Fruit fly (Drosophila melanogaster) ovary, adult (tissue): ENCODE results near the gene CG7368.
"Not testable (repeated sequence)": the region's sequence is repeated elsewhere in the genome, so short reads cannot be mapped to it uniquely, and the experiment has no call there.

Source experiments
- CG17801 ChIP-seq: fragments of 200-800 bp; optimal IDR thresholded peaks from 2 replicates; lab custom pipeline; 2019; ENCODE audit warnings: missing biosample characterization, mild to moderate bottlenecking, missing genetic modification characterization, moderate library complexity; ENCODE audit not compliant: partially characterized antibody

CG7368 gene

DNA sequence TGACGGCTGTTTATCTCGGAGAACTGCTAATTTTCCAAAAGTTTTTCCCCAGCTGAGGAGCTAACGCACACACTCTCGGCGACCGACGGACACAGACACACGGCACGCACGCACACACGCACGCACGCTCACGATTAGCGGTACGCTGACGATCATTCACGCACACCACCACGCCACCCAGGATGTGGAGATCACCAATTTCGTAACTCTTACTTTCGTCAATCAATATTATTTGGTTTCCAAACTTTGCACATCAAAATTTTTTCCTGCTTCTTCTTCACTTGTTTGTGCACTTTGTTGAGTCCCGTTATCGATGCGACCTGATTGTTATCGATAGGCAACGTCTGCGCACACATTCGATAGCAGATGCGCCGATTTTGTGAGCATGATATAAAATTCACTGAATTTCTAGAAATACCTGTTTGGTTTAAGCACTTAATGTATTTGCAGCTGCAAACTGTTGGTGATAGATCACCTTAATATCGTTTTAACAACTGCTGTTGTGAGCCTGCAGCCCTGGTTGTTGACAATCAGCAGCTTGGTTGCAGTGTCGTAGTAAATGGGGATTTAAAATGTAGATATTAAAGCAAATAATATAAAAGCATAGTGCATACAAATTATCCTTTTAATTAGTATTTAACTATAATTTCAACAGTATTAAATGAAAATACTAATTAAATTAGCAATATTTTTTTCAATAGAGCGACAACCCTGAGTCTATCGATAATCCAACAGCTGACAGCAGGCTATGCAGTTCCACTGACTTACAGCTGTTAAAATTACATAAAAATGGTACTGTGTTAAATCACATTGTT, 34.8 kb upstream of the CG7368 start, which contains the start of the genes CG7394 and Mob2:
Gene CG7394 (plus strand): TSS at position 51 of the 815 bp plus-strand sequence.
Gene Mob2 (minus strand): TSS at position 288 of the 815 bp plus-strand sequence.
- TF ChIP-seq CG17801 (GFP tag; lab: Kevin White, UChicago): peak; percentile 86

DNA sequence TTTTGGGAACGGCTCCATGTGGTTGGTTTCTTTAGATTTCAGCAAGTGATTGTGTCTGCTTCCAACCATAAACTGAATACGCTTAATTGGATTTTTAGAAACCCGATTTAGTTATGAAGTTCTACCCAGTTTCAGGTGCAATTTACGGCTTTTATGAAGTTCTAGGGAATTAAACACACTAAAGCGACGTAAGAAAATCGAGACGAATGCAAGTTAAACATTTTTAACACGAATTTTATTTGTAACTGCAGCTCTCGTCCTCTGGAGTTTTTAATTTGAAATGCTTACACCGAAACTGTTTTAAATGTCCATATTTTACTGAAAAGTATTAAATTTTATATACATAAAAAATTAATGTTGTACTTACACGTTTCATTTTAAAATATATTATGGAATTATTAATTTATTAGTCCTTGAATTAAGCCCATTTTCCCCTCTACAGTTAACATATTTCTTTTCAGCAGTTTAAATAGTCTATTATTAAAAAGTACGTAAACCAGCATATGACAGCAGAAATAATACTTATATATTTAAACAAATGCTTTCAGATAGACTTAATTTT, 32.9 kb upstream of the CG7368 start, which contains the start of the genes CG46412 and CG33267:
Gene CG46412 (minus strand): TSS at position 101 of the 562 bp plus-strand sequence.
Gene CG33267 (plus strand): TSS at position 512 of the 562 bp plus-strand sequence.
- TF ChIP-seq CG17801 (GFP tag; lab: Kevin White, UChicago): no peak

DNA sequence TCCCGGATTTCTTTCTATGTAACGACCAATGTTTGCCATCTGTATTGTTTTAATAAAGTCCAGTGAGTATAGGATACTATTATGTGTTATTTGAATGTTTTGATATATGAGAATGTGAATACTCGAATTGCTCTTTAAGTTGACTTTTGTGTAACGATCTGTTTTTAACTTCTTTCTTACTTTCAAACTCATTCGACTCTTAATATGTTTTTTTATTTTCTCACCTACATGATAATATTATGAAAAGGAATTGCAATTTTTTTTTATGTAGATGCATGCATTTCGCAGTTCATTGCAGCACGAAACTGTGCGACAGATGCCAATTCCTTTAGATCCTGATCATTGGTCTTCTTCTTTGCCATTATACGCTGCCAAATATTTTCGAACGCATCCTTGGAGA, 22.4 kb upstream of the CG7368 start, which contains the start of gene CG33490:
Gene CG33490 (minus strand): TSS at position 101 of the 400 bp plus-strand sequence.
- TF ChIP-seq CG17801 (GFP tag; lab: Kevin White, UChicago): no peak

DNA sequence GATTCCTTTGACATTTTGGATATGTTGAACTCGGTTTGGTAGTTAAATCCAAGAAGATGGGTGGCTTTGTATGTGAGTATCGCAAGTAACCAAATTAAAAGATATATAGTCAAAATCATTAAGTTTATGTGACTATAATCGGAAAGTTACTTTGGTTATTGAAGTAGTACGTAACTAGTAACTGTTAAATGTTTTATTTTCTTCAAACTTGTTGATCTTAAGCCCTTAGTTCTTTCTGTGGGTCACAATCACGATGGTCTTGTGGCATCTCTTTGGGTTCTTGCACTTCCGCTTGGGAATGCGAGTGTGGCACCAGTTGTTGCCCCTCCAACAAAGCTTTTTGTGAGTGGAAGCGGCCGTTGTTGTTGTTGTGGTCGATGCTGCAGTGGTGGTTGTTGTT, 20.1 kb upstream of the CG7368 start, which contains the start of gene CG33489:
Gene CG33489 (minus strand): TSS at position 101 of the 400 bp plus-strand sequence.
- TF ChIP-seq CG17801 (GFP tag; lab: Kevin White, UChicago): not testable (repeated sequence)

DNA sequence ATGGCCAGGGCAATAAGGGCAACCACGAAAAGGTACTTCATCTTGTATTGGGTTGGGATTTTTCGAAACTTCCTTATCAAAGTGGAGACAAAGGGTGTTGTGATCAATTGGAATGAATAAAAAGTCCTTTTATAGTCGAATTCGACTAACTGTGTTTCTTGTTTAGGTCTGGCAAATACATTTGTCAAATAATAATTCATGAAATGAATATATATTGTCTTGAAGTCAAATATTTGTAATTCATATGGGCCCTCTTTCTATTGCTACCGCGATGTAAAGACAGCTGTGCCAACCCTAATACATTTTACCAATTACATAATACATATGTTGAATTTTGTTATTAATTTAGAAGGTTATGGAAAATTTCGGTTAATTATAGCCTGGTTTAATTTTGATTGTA, 19.6 kb upstream of the CG7368 start, which contains the start of gene CG33271:
Gene CG33271 (minus strand): TSS at position 101 of the 400 bp plus-strand sequence.
- no peak for TF ChIP-seq CG17801 (GFP tag; lab: Kevin White, UChicago)

DNA sequence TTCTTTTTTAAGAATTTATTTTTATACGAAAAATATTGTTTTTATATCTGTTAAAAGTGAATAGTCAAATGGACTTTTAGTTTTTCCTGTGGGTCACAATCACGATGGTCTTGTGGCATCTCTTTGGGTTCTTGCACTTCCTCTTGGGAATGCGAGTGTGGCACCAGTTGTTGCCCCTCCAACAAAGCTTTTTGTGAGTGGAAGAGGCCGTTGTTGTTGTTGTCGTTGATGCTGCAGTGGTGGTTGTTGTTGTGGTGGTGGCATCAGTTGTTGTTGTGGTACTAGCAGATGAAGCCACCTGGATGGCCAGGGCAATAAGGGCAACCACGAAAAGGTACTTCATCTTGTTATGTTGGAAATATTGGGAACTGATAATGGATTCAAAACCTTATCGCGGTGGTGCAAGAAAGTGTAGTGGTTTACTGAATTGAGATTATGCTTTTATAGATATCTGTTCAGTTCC, 18.8 kb upstream of the CG7368 start, which contains the start of gene CG33270:
Gene CG33270 (minus strand): TSS at position 413 of the 463 bp plus-strand sequence.
- TF ChIP-seq CG17801 (GFP tag; lab: Kevin White, UChicago): no peak

DNA sequence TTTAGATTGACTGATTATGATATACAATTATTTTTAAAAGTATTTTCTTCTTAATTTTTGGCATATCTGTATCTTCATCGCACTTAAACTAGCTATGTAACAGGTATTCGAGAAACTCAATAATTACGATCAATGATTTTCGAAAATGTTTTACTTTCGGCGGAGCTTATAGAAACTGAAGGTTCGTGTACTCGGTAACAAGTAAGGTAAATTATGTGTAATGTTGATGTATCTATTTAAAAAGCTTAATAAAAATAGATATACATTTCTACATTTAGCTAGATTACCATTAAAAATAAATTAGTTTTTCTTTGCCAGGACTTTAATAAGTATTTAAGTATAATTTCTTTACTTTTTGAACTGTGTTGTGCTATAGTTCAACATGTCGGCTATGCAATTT, 18.2 kb upstream of the CG7368 start:
- TF ChIP-seq CG17801 (GFP tag; lab: Kevin White, UChicago): no peak

DNA sequence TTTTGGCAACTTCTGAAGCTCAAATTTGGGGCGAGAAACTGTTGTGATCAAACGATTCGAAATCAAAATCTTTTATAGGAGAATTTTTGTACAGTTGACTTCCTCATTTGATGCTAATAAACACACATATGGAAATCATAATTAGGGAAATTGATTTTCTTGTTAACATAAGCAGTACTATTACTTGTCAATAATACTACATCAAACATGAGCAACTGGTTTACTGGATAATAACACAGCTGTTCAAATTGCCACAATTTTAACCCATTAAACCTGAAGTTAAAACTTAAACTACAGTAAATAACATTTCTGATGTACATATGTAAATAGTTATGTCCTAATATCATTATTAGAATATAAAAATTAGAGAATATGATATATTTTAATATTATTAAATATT, 17.1 kb upstream of the CG7368 start, which contains the start of gene CG43390:
Gene CG43390 (minus strand): TSS at position 32 of the 400 bp plus-strand sequence.
- no peak for TF ChIP-seq CG17801 (GFP tag; lab: Kevin White, UChicago)

DNA sequence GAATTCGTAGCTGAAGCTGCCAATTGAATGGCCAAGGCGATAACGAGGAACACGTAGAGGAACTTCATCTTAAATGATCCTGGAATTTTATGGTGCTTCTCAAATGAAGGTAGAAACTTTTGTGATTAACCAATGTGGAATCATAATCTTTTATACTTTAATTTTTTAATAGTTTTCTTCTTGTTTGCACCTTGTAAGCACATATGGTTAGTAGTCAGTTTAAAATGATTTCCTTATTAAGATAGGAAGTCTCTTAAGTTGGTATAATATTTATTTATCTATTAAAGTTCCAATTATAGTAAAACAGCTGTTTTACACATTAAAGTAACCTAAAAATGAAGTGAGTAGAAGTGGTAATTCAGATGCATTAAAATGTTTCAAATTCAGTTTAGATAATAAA, 16.1 kb upstream of the CG7368 start, which contains the start of gene CG43391:
Gene CG43391 (minus strand): TSS at position 101 of the 400 bp plus-strand sequence.
- no peak for TF ChIP-seq CG17801 (GFP tag; lab: Kevin White, UChicago)

DNA sequence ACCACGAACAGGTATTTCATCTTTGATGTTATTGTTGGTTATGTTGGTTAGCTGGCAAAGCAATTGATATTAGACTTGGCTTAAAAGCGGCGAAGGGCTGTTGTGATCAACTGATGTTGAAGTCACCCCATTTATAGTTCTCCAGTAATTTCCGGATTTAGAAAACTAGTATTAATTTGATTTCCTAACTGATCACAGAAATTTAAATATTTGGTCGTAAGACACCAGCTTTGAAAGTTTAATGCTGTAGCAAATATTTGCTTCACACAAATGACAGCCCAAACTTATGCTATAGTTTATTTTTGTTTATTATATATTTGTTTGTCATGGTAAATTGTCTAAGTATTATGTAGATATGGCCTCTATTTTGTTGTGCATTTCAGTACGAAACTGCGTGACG, 14.9 kb upstream of the CG7368 start, which contains the start of gene CG33269:
Gene CG33269 (minus strand): TSS at position 101 of the 400 bp plus-strand sequence.
- TF ChIP-seq CG17801 (GFP tag; lab: Kevin White, UChicago): no peak

DNA sequence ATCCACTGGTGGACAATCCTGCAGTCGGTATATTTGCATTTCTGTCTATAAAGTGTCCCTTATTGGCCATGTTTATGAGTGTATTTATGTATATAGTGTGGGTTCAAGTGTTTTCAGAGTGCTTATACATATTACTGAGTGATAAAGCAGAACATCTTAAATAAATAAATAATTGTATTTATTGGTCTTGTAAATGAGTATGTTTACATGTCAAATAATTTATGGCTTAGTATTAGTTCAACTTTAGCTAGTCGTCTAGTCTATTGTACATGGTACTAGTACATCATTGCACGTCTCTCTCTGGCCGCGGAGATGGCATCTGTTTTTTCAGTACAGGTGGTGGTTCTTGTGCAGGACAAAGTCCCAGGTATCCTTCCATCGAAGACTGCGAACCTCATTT, 13.0 kb upstream of the CG7368 start, which contains the start of gene CG32086:
Gene CG32086 (minus strand): TSS at position 101 of the 400 bp plus-strand sequence.
- TF ChIP-seq CG17801 (GFP tag; lab: Kevin White, UChicago): no peak

DNA sequence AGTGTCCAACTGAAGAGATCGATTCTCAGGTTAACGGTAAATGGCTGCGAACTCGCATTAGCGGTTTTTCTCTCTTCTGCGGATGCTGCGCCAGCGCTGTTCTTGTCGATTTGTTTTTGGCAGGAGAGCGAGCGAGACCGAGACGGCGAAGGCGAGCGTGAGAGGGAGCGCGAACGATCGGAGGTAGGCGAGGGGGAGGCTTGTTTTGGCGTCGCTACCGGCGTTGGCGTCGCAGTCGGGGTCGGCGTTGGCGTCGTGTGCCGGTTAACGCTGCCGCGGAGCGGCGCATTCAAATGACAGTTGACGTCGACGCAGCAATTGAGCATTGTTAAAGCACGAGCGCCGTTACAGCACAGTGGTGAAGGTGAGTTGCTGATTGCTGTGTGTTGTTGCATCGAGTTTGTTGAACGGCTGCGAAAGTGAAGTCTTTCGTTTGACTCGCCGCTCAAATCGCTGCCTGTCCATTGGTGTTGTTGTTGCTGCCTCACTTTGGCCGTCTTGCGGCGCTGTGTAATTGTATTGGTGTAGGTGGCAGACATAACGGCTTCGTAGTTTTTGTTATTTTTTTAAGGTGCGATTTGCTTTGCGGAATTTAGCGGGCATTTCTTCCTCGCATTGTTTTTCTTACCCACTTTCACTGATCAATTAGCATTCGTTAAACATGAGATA, 10.1 kb upstream of the CG7368 start:
- no peak for TF ChIP-seq CG17801 (GFP tag; lab: Kevin White, UChicago)

DNA sequence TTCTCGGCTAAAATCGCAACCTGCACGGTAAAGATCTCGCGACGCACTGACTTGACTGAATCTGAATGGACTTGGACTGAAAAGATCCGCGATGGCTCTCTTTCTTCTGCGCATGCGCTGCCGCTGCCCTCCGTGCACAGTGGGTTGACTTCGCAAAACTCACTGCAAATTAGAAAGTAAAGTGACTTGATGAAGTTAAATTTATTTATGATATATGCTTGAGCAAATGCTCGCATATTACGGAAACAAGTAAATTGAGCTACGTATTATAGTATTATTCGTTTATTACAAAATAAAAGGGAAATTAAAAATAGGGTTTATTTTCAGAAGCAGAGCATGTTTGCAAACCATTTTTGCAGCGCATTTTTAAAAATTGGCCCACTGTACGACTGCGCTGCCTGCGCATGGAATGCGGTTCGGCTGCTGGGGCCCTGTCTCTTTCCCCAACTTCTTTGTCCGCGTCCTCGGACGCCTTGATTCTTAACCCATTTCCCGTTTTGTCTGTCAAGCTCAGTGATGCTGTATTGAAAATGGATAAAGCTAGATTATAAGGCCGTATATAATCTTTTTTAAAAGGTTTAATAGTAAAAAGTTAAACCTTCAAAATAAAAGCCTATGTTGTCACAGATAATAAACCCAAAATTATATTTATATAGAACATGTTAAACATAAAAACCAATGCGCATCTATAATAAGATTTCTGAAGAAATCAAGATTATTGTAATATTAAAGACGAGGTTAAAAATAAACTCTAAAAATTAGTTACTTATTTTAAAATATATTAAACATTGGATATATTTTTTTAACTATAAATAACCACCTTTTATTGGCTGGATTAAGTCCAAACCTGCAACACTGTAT, 9.1 kb upstream of the CG7368 start, which contains the start of gene rt:
Gene rt (minus strand): TSS at position 51 of the 861 bp plus-strand sequence.
- TF ChIP-seq CG17801 (GFP tag; lab: Kevin White, UChicago): peak; percentile 27
